Worm (Caenorhabditis elegans): ENCODE data around the gene srh-183.

- TF ChIP-seq cog-1 (tag; optimal IDR thresholded peaks at IDR 0.05) (no peak), med-1 (GFP tag; optimal IDR thresholded peaks at IDR 0.05; ENCODE audit: insufficient read depth) (no peak), flt-1 (GFP tag; IDR thresholded peaks at IDR 0.05) (no peak), ztf-29 (GFP tag; IDR thresholded peaks at IDR 0.05) (no peak), T22C8.4 (GFP tag; IDR thresholded peaks at IDR 0.05) (no peak), ref-1 (GFP tag; conservative IDR thresholded peaks at IDR 0.05) (no peak), ztf-23 (GFP tag; IDR thresholded peaks at IDR 0.05) (no peak), tab-1 (GFP tag; IDR thresholded peaks at IDR 0.05) (no peak)
These were observed 19.4 kb downstream of the srh-183 start, which contains the start of gene srh-172 for ce11 chrV:19958744-19959143.

Data from whole organism, midembryonic.